Fruit fly (Drosophila melanogaster) whole organism, prepupa: ENCODE data around the gene Zip88E.

Experiments
- CG11902 ChIP-seq: fragments of 200-800 bp; sonication (Bioruptor generic); optimal IDR thresholded peaks from 3 replicates; lab custom pipeline; 2016; ENCODE audit warnings: missing biosample characterization, missing genetic modification characterization
- CG15336 ChIP-seq: fragments of 200-800 bp; sonication (Bioruptor generic); IDR thresholded peaks from 2 replicates; pipeline ENCODE4 v1.3.6; 2022; ENCODE audit warnings: missing biosample characterization, missing genetic modification characterization
- CG6276 ChIP-seq: fragments of 200-800 bp; sonication (Bioruptor generic); optimal IDR thresholded peaks from 2 replicates; lab custom pipeline; 2017; ENCODE audit warnings: missing biosample characterization, mild to moderate bottlenecking, missing genetic modification characterization
- Eip75B ChIP-seq: fragments of 200-800 bp; sonication (Bioruptor generic); optimal IDR thresholded peaks from 3 replicates; lab custom pipeline; 2016; ENCODE audit warnings: missing biosample characterization, missing genetic modification characterization
- esn ChIP-seq: fragments of 200-800 bp; sonication (Bioruptor generic); optimal IDR thresholded peaks from 2 replicates; lab custom pipeline; 2016; ENCODE audit warnings: missing biosample characterization, mild to moderate bottlenecking, missing genetic modification characterization, moderate library complexity
- fd59A ChIP-seq: fragments of 200-800 bp; sonication (Bioruptor generic); optimal IDR thresholded peaks from 2 replicates; lab custom pipeline; 2017; ENCODE audit warnings: missing biosample characterization, mild to moderate bottlenecking, missing genetic modification characterization, missing genetic modification reagents

DNA sequence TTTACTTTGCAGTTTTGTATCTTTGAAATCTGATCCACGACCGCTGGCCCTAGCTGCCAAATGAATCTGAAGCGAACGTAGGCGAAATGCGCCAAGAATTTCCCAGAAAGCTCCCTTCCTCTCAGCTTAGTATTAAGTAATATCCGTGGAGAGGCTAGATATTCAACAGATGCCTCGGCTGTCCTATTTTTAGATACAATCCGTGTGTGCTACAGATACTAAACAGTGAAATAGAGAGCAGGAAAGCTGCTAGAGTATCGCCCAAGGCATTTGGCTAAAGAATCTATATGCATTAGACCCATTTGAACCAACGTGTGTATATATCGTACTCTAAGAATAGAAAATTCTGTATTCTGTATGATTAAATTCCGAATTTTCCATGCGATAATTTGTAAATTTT is 13.9 kb downstream of the Zip88E start:
- no peak for TF ChIP-seq CG15336 (GFP tag; lab: Robert Waterston, UW)
- TF ChIP-seq CG6276 = no peak
- TF ChIP-seq Eip75B = no peak
- no peak for TF ChIP-seq esn (GFP tag; lab: Kevin White, UChicago)
- TF ChIP-seq CG11902 (GFP tag; lab: Kevin White, UChicago) = no peak
- no peak for TF ChIP-seq fd59A
